Worm (Caenorhabditis elegans) whole organism, mixed stage, embryonic: ENCODE results near the gene C56E6.4.

Experiments used
- M03D4.4 ChIP-seq: sonication (generic microtip); optimal IDR thresholded peaks from 2 replicates; lab custom pipeline; 2017; ENCODE audit warnings: mild to moderate bottlenecking, missing genetic modification characterization, missing compliant biosample characterization
- bed-3 ChIP-seq: fragments of 200-800 bp; sonication (Bioruptor generic); optimal IDR thresholded peaks from 3 replicates; lab custom pipeline; 2018; ENCODE audit warnings: mild to moderate bottlenecking, missing genetic modification characterization, moderate library complexity, missing compliant biosample characterization
- blmp-1 ChIP-seq: fragments of 150-350 bp; optimal IDR thresholded peaks from 2 replicates; lab custom pipeline; 2014; ENCODE audit warnings: missing biosample characterization, missing genetic modification characterization
- ceh-43 ChIP-seq: fragments of 200-800 bp; sonication (Bioruptor generic); optimal IDR thresholded peaks from 2 replicates; lab custom pipeline; 2018; ENCODE audit warnings: mild to moderate bottlenecking, missing genetic modification characterization, moderate library complexity, missing compliant biosample characterization
- ceh-83 ChIP-seq: fragments of 200-800 bp; sonication (Bioruptor generic); optimal IDR thresholded peaks from 2 replicates; lab custom pipeline; 2018; ENCODE audit warnings: mild to moderate bottlenecking, missing genetic modification characterization, missing compliant biosample characterization
- ces-1 ChIP-seq: fragments of 150-350 bp; optimal IDR thresholded peaks from 2 replicates; lab custom pipeline; 2014; ENCODE audit warnings: missing biosample characterization, missing genetic modification reagents, missing genetic modification characterization
- cnd-1 ChIP-seq: fragments of 200-800 bp; sonication (Bioruptor generic); optimal IDR thresholded peaks from 2 replicates; lab custom pipeline; 2018; ENCODE audit warnings: mild to moderate bottlenecking, missing genetic modification characterization, missing compliant biosample characterization
- drap-1 ChIP-seq: fragments of 200-800 bp; sonication (Bioruptor generic); optimal IDR thresholded peaks from 3 replicates; lab custom pipeline; 2018; ENCODE audit warnings: mild to moderate bottlenecking, missing genetic modification characterization, missing compliant biosample characterization
- elt-1 ChIP-seq: sonication (generic microtip); optimal IDR thresholded peaks from 2 replicates; lab custom pipeline; 2017; ENCODE audit warnings: missing genetic modification characterization, mild to moderate bottlenecking, missing compliant biosample characterization, antibody characterized with exemption, moderate library complexity, borderline replicate concordance; ENCODE audit not compliant: insufficient read depth
- elt-3 ChIP-seq: fragments of 150-350 bp; optimal IDR thresholded peaks from 2 replicates; lab custom pipeline; 2014; ENCODE audit warnings: missing biosample characterization, missing genetic modification characterization
- flh-1 ChIP-seq: fragments of 200-800 bp; sonication (Bioruptor generic); optimal IDR thresholded peaks from 2 replicates; lab custom pipeline; 2018; ENCODE audit warnings: mild to moderate bottlenecking, missing genetic modification characterization, moderate library complexity, missing compliant biosample characterization
- ham-2 ChIP-seq: fragments of 200-800 bp; sonication (Bioruptor generic); optimal IDR thresholded peaks from 2 replicates; lab custom pipeline; 2018; ENCODE audit warnings: mild to moderate bottlenecking, missing genetic modification characterization, missing compliant biosample characterization
- hlh-1 ChIP-seq: fragments of 150-350 bp; optimal IDR thresholded peaks from 2 replicates; lab custom pipeline; 2014; ENCODE audit warnings: missing biosample characterization, missing genetic modification reagents, missing genetic modification characterization
- lin-32 ChIP-seq: fragments of 200-800 bp; sonication (Bioruptor generic); optimal IDR thresholded peaks from 2 replicates; lab custom pipeline; 2018; ENCODE audit warnings: mild to moderate bottlenecking, missing genetic modification characterization, missing compliant biosample characterization
- lsy-2 ChIP-seq: fragments of 150-350 bp; optimal IDR thresholded peaks from 2 replicates; lab custom pipeline; 2014; ENCODE audit warnings: missing biosample characterization, missing genetic modification characterization
- mab-5 ChIP-seq: fragments of 150-350 bp; optimal IDR thresholded peaks from 2 replicates; lab custom pipeline; 2014; ENCODE audit warnings: missing biosample characterization, missing genetic modification characterization
- mls-2 ChIP-seq: sonication (generic microtip); optimal IDR thresholded peaks from 2 replicates; lab custom pipeline; 2016; ENCODE audit warnings: mild to moderate bottlenecking, missing genetic modification characterization, moderate library complexity, missing compliant biosample characterization
- nhr-12 ChIP-seq: fragments of 150-350 bp; optimal IDR thresholded peaks from 2 replicates; lab custom pipeline; 2014; ENCODE audit warnings: missing biosample characterization, missing genetic modification characterization
- nhr-2 ChIP-seq: fragments of 150-350 bp; optimal IDR thresholded peaks from 2 replicates; lab custom pipeline; 2014; ENCODE audit warnings: missing biosample characterization, missing genetic modification characterization
- nhr-28 ChIP-seq: fragments of 150-350 bp; optimal IDR thresholded peaks from 2 replicates; lab custom pipeline; 2014; ENCODE audit warnings: missing biosample characterization, missing genetic modification characterization
- pha-4 ChIP-seq: fragments of 150-350 bp; optimal IDR thresholded peaks from 2 replicates; lab custom pipeline; 2018; ENCODE audit warnings: missing biosample characterization, missing genetic modification reagents, missing genetic modification characterization
- sem-2 ChIP-seq: fragments of 200-800 bp; sonication (Bioruptor generic); optimal IDR thresholded peaks from 2 replicates; lab custom pipeline; 2018; ENCODE audit warnings: mild to moderate bottlenecking, missing genetic modification characterization, missing compliant biosample characterization
- snpc-4 ChIP-seq: fragments of 150-350 bp; optimal IDR thresholded peaks from 2 replicates; lab custom pipeline; 2014; ENCODE audit warnings: missing biosample characterization, missing genetic modification characterization
- sptf-1 ChIP-seq: sonication (generic microtip); optimal IDR thresholded peaks from 2 replicates; lab custom pipeline; 2017; ENCODE audit warnings: mild to moderate bottlenecking, missing genetic modification characterization, moderate library complexity, missing compliant biosample characterization
- tbx-8 ChIP-seq: fragments of 200-800 bp; sonication (Bioruptor generic); optimal IDR thresholded peaks from 2 replicates; lab custom pipeline; 2018; ENCODE audit warnings: mild to moderate bottlenecking, missing genetic modification characterization, moderate library complexity, missing compliant biosample characterization
- unc-120 ChIP-seq: sonication (generic microtip); optimal IDR thresholded peaks from 2 replicates; lab custom pipeline; 2017; ENCODE audit warnings: missing genetic modification characterization, missing compliant biosample characterization; ENCODE audit not compliant: poor library complexity, severe bottlenecking
- unc-39 ChIP-seq: fragments of 150-350 bp; optimal IDR thresholded peaks from 2 replicates; lab custom pipeline; 2014; ENCODE audit warnings: missing biosample characterization, missing genetic modification characterization
- unc-62 ChIP-seq: fragments of 150-350 bp; optimal IDR thresholded peaks from 2 replicates; lab custom pipeline; 2014; ENCODE audit warnings: missing biosample characterization, missing genetic modification reagents, missing genetic modification characterization
- zip-8 ChIP-seq: fragments of 150-350 bp; optimal IDR thresholded peaks from 2 replicates; lab custom pipeline; 2014; ENCODE audit warnings: missing biosample characterization, missing genetic modification characterization
- ztf-11 ChIP-seq: fragments of 150-350 bp; optimal IDR thresholded peaks from 2 replicates; lab custom pipeline; 2014; ENCODE audit warnings: missing biosample characterization, missing genetic modification characterization

C56E6.4 gene

ce11 chrII:6519703-6520102, 8.8 kb downstream of the C56E6.4 start:
- TF ChIP-seq sem-2 (GFP tag; lab: Kevin White, UChicago) (no peak), elt-1 (tag; lab: Kevin White, UChicago) (no peak), hlh-1 (tag; lab: Kevin White, UChicago) (no peak), lsy-2 (tag; lab: Kevin White, UChicago) (peak; percentile 72), nhr-12 (no peak), zip-8 (tag; lab: Kevin White, UChicago) (no peak), ham-2 (GFP tag; lab: Kevin White, UChicago) (no peak)

DNA sequence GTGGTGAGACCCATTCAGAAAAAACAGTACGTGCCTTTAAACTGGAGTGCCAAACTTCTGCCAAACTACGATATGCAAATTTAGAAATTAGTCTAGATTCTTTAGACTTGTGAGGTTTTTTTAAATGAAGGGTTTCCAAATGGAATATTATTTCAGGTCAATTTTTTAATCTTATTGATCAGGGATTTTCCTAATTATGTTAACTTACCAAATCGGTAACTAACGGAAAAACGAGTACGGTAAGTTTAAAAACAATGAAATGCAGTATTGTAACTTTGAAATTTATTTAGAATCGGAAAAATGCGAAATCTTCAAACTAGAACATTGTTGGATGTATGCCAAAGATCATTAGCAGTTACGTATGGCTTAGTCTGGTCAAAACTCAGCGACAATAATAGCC, 12.3 kb downstream of the C56E6.4 start, which contains the start of gene C56E6.7:
C56E6.7 (plus strand) TSS at position 301 of the 400 bp plus-strand sequence.
- TF ChIP-seq ceh-83 (no peak), pha-4 (tag; lab: Kevin White, UChicago) (no peak), nhr-28 (tag; lab: Kevin White, UChicago) (no peak), cnd-1 (tag; lab: Kevin White, UChicago) (no peak), lin-32 (GFP tag; lab: Kevin White, UChicago) (no peak), ceh-43 (GFP tag; lab: Kevin White, UChicago) (no peak), ham-2 (GFP tag; lab: Kevin White, UChicago) (no peak), nhr-2 (tag; lab: Kevin White, UChicago) (no peak), drap-1 (GFP tag; lab: Kevin White, UChicago) (no peak), sptf-1 (tag; lab: Kevin White, UChicago) (no peak), blmp-1 (tag; lab: Kevin White, UChicago) (no peak), unc-62 (GFP tag; lab: Kevin White, UChicago) (no peak), elt-1 (tag; lab: Kevin White, UChicago) (no peak), M03D4.4 (tag; lab: Kevin White, UChicago) (no peak), nhr-12 (no peak), ces-1 (GFP tag; lab: Kevin White, UChicago) (no peak), sem-2 (GFP tag; lab: Kevin White, UChicago) (no peak), flh-1 (GFP tag; lab: Kevin White, UChicago) (no peak), lsy-2 (tag; lab: Kevin White, UChicago) (no peak)
- TF ChIP-seq, all 35 proteins: peak for 0

- TF ChIP-seq elt-1 (tag; lab: Kevin White, UChicago) (no peak), ham-2 (GFP tag; lab: Kevin White, UChicago) (no peak), pha-4 (tag; lab: Kevin White, UChicago) (no peak), ceh-83 (no peak), unc-120 (tag; lab: Kevin White, UChicago) (no peak), sptf-1 (tag; lab: Kevin White, UChicago) (no peak), unc-39 (tag; lab: Kevin White, UChicago) (no peak), cnd-1 (tag; lab: Kevin White, UChicago) (no peak), sem-2 (GFP tag; lab: Kevin White, UChicago) (no peak), tbx-8 (GFP tag; lab: Kevin White, UChicago) (no peak), ztf-11 (no peak), drap-1 (GFP tag; lab: Kevin White, UChicago) (no peak), nhr-2 (tag; lab: Kevin White, UChicago) (no peak), nhr-12 (no peak), hlh-1 (tag; lab: Kevin White, UChicago) (no peak), snpc-4 (tag; lab: Kevin White, UChicago) (no peak), bed-3 (GFP tag; lab: Kevin White, UChicago) (no peak)
Measured at ce11 chrII:6513911-6514310, 14.6 kb downstream of the C56E6.4 start, which contains the start of gene R05G9R.1. Gene R05G9R.1 (minus strand): TSS chrII:6514011.

DNA sequence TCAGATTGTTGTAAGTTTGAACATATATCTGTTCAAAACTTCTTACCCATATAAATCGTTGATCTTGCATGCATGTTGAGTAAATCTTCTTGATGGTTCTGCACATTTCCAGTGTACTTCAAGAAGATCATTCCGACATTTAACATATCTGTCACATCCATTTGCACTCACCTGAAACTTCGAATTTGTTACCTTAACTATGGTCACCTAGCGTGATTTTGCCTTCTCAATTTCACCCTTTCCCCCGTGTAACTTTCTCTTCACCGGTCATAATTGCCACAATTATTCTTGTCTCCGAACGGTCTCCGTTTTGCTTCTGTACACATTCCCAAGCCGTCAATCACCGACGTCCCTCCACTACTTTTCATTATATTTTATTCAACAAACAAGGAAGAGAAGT, 15.2 kb downstream of the C56E6.4 start:
- TF ChIP-seq ceh-83, result no peak
- no peak for TF ChIP-seq tbx-8 (GFP tag; lab: Kevin White, UChicago)

ce11 chrII:6502826-6503225, 25.7 kb downstream of the C56E6.4 start, which contains the start of gene R05G9.1:
Gene R05G9.1 (plus strand): TSS chrII:6503168.
- TF ChIP-seq unc-62 (GFP tag; lab: Kevin White, UChicago) (no peak), mab-5 (tag; lab: Kevin White, UChicago) (no peak), elt-3 (tag; lab: Kevin White, UChicago) (no peak), ztf-11 (no peak), unc-39 (tag; lab: Kevin White, UChicago) (no peak), ces-1 (GFP tag; lab: Kevin White, UChicago) (no peak), mls-2 (tag; lab: Kevin White, UChicago) (no peak), blmp-1 (tag; lab: Kevin White, UChicago) (no peak)
